Worm (Caenorhabditis elegans): Measurements from ENCODE around the gene K01A12.3.

K01A12.3 gene

DNA sequence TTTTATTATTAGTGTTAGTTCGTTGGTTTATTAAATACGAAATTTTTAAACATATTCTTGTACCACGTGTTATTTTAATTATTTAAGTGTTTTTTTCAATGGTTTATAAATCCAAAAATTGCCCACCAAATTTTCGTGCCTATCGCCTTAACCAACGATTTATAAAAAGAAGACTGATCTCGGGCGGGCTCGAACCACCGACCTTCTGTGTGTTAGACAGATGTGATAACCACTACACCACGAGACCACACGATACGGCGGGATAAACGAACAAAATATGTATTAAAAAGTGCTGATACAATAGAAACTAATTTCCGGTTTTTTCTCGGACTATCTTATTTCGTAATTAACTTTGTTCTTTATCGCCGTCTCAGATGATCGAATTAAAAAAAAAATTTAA is 25.5 kb upstream of the K01A12.3 start (continued):
- TF ChIP-seq Y67H2A.10 (GFP tag; conservative IDR thresholded peaks at IDR 0.05) (0 out of 2 replicates have a peak, but pooled peaks have one; percentile 9), mcd-1 (GFP tag; IDR thresholded peaks at IDR 0.05) (no peak), lag-1 (GFP tag; IDR thresholded peaks at IDR 0.05) (no peak), sea-2 (GFP tag; IDR thresholded peaks at IDR 0.05) (no peak), let-526 (GFP tag; IDR thresholded peaks at IDR 0.05) (no peak), B0035.1 (tag; optimal IDR thresholded peaks at IDR 0.05) (peak; percentile 69), die-1 (tag; optimal IDR thresholded peaks at IDR 0.05) (peak; percentile 77), B0261.1 (tag; optimal IDR thresholded peaks at IDR 0.05) (peak; percentile 84), madf-8 (GFP tag; conservative IDR thresholded peaks at IDR 0.05) (no peak), dpl-1 (GFP tag; optimal IDR thresholded peaks at IDR 0.05) (no peak), D2030.7 (GFP tag; IDR thresholded peaks at IDR 0.05) (peak; percentile 86)

DNA sequence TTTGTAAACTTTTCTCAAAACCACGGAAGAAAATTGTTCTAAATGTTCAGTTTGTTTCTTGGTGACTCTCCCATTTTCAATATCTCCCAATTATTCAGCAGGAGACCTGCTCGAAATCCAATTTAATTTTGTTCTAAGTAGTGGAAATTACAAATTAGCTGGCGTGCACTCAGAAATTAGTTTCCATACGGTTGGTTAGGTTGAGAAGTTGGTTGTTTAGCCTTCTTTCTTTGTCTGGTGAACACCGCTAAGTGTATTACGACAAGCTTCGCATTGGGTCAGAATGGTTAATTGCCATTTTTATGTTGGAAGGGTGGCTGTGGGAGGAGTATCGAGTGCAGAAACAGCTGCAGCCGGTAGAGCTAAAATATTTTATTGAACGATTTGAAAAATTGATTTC is 23.6 kb upstream of the K01A12.3 start:
- no peak for TF ChIP-seq ccch-3 (GFP tag; optimal IDR thresholded peaks at IDR 0.05)
- TF ChIP-seq nhr-120 (GFP tag; IDR thresholded peaks at IDR 0.05): no peak
- TF ChIP-seq lir-1 (GFP tag; conservative IDR thresholded peaks at IDR 0.05): no peak
- no peak for TF ChIP-seq dpff-1 (tag; optimal IDR thresholded peaks at IDR 0.05)
- TF ChIP-seq ekl-4 (GFP tag; IDR thresholded peaks at IDR 0.05): no peak
- no peak for TF ChIP-seq gei-17 (GFP tag; optimal IDR thresholded peaks at IDR 0.05)

DNA sequence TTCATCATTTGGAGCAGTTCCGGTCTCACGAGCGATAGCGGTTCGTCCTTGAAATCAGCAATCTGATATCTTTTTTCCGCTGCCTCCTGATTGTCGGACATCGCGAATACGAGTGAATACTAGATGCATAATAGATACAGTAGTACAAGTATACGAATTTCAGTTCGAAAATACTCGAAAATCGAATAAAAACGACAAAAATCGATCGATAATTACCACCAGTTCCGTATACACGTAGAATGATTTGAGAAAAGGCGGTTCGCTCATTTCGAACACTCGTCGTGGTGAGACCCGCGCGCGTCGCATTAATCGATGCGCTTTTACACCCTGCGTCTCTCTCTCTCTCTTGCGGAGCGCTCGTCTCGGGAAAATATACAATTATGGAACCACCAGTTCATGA is 22.0 kb upstream of the K01A12.3 start, which contains the start of gene F12D9.2:
F12D9.2 (minus strand) TSS at position 101 of the 400 bp plus-strand sequence.
- TF ChIP-seq hsf-1 (GFP tag; IDR thresholded peaks at IDR 0.05): no peak
- no peak for TF ChIP-seq pbrm-1 (GFP tag; IDR thresholded peaks at IDR 0.05)

ce11 chrX:8646287-8646686 is 21.3 kb upstream of the K01A12.3 start:
- TF ChIP-seq pbrm-1 (GFP tag; IDR thresholded peaks at IDR 0.05) (peak; percentile 88), chd-7 (tag; optimal IDR thresholded peaks at IDR 0.05) (peak; percentile 81), F33H1.4 (GFP tag; IDR thresholded peaks at IDR 0.05) (no peak), egl-18 (GFP tag; IDR thresholded peaks at IDR 0.05) (0 out of 2 replicates have a peak, but pooled peaks have one; percentile 17), ekl-4 (GFP tag; IDR thresholded peaks at IDR 0.05) (peak; percentile 62; the same call in 1 of the 2 replicates), hlh-26 (GFP tag; conservative IDR thresholded peaks at IDR 0.05) (no peak), K12H6.12 (tag; optimal IDR thresholded peaks at IDR 0.05) (peak; percentile 53), nhr-80 (tag; optimal IDR thresholded peaks at IDR 0.05) (peak; percentile 16), athp-1 (tag; optimal IDR thresholded peaks at IDR 0.05) (peak; percentile 48), ccch-3 (GFP tag; optimal IDR thresholded peaks at IDR 0.05) (no peak), snpc-4 (GFP tag; optimal IDR thresholded peaks at IDR 0.05) (peak; percentile 72), snpc-4 (tag; optimal IDR thresholded peaks at IDR 0.05) (peak in 3 of 4 experiments; percentile 65 to 80 (median 79)), die-1 (tag; optimal IDR thresholded peaks at IDR 0.05) (peak; percentile 92), bed-1 (GFP tag; IDR thresholded peaks at IDR 0.05) (no peak), C06A6.2 (GFP tag; conservative IDR thresholded peaks at IDR 0.05) (0 out of 2 replicates have a peak, but pooled peaks have one; percentile 17), aptf-3 (GFP tag; IDR thresholded peaks at IDR 0.05) (no peak), rec-8 (tag; optimal IDR thresholded peaks at IDR 0.05) (peak; percentile 85 to 91), attf-3 (GFP tag; conservative IDR thresholded peaks at IDR 0.05) (no peak), ztf-22 (GFP tag; optimal IDR thresholded peaks at IDR 0.05) (no peak), nhr-27 (tag; optimal IDR thresholded peaks at IDR 0.05) (peak; percentile 7), ceh-27 (GFP tag; optimal IDR thresholded peaks at IDR 0.05) (peak; percentile 49), ceh-58 (GFP tag; IDR thresholded peaks at IDR 0.05) (0 out of 2 replicates have a peak, but pooled peaks have one; percentile 56), nhr-120 (GFP tag; IDR thresholded peaks at IDR 0.05) (no peak), mes-4 (tag; optimal IDR thresholded peaks at IDR 0.05) (peak; percentile 86), sptf-2 (GFP tag; optimal IDR thresholded peaks at IDR 0.05) (no peak), T26A5.8 (tag; optimal IDR thresholded peaks at IDR 0.05) (peak; percentile 2), atf-7 (tag; optimal IDR thresholded peaks at IDR 0.05) (peak; percentile 8), madf-6 (GFP tag; IDR thresholded peaks at IDR 0.05) (peak; percentile 66), mcd-1 (GFP tag; IDR thresholded peaks at IDR 0.05) (peak; percentile 52), B0336.3 (GFP tag; IDR thresholded peaks at IDR 0.05) (no peak; the same call in 1 of the 2 replicates), hsf-1 (GFP tag; IDR thresholded peaks at IDR 0.05) (no peak), ceh-91 (GFP tag; IDR thresholded peaks at IDR 0.05) (no peak)

All from whole organism, young adult.